Fruit fly (Drosophila melanogaster): ENCODE measurements around the gene JMJD7.

The JMJD7 gene

DNA sequence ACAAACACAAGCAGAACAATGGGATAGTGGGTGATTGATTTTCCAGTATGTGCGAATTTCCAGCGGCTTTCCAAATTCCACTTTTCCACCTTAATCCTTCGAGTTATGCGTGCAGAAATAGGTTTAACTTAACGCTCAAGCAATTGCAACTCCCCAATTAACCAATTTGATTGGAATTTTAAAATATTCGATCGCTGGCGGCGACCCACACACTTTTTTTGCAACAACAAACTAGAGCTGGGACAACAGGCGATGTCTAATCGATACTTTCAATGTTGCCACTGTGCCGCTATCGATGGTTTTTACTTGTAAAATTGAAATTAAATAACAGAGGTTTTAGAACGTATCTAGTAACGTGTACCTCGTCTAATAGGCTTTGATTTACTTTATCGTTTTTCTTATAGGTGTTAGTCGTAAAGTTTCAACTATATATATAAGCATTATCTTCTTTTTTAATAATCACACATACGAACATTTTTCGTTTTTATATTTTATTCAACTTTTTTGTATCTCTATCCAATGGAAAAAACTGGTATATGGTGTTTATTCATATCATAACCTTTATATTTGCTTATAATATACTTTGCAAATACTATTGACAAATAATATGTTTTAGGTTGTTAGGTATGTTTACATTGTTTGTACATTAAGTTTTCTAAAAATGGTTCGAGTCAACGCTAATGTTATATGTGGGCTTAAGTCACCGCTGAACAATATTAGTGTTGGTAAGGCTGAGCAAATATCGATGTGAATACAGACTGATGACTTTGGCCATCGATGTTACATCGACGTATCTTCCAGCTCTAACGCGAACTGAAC, 36.2 kb upstream of the JMJD7 start, which contains the start of the genes Abp1 and Tgi (continued):
- no peak for TF ChIP-seq CG9437 (GFP tag; optimal IDR thresholded peaks at IDR 0.05)
- no peak for TF ChIP-seq tgo (GFP tag; IDR thresholded peaks at IDR 0.05)
- TF ChIP-seq HLH4C (GFP tag; IDR thresholded peaks at IDR 0.05; ENCODE audit: partially characterized antibody), result peak; percentile 61
- no peak for TF ChIP-seq Asciz (GFP tag; optimal IDR thresholded peaks at IDR 0.05)
- no peak for TF ChIP-seq ATbp (GFP tag; optimal IDR thresholded peaks at IDR 0.05)
- TF ChIP-seq ap (GFP tag; IDR thresholded peaks at IDR 0.05), result no peak
- TF ChIP-seq ci (GFP tag; IDR thresholded peaks at IDR 0.05), result 0 out of 3 replicates have a peak, but pooled peaks have one; percentile 42
- TF ChIP-seq CG9797 (GFP tag; optimal IDR thresholded peaks at IDR 0.05), result no peak
- TF ChIP-seq pum (GFP tag; optimal IDR thresholded peaks at IDR 0.05), result peak; percentile 3
- TF ChIP-seq CG15601 (tag; optimal IDR thresholded peaks at IDR 0.05), result peak; percentile 49
- no peak for TF ChIP-seq CG10462 (GFP tag; optimal IDR thresholded peaks at IDR 0.05)
- TF ChIP-seq seq (GFP tag; IDR thresholded peaks at IDR 0.05), result no peak
- no peak for TF ChIP-seq CG16779 (GFP tag; IDR thresholded peaks at IDR 0.05)
- TF ChIP-seq Hr51 (GFP tag; optimal IDR thresholded peaks at IDR 0.05), result peak in 1 of 2 experiments; percentile 40
- no peak for TF ChIP-seq CG18262 (tag; optimal IDR thresholded peaks at IDR 0.05)
- peak; percentile 16; the same call in 1 of the 2 replicates for TF ChIP-seq CG31441 (GFP tag; IDR thresholded peaks at IDR 0.05)
- no peak for TF ChIP-seq emc (GFP tag; optimal IDR thresholded peaks at IDR 0.05)
- TF ChIP-seq cad (GFP tag; optimal IDR thresholded peaks at IDR 0.05), result no peak
- TF ChIP-seq CG15479 (GFP tag; optimal IDR thresholded peaks at IDR 0.05), result no peak
- no peak for TF ChIP-seq CG11696 (GFP tag; IDR thresholded peaks at IDR 0.05)
- TF ChIP-seq CG7372 (GFP tag; IDR thresholded peaks at IDR 0.05), result no peak
- TF ChIP-seq gt (GFP tag; IDR thresholded peaks at IDR 0.05), result no peak
- no peak for TF ChIP-seq CG10321 (GFP tag; IDR thresholded peaks at IDR 0.05)
- TF ChIP-seq CG10979 (tag; optimal IDR thresholded peaks at IDR 0.05), result no peak
- no peak for TF ChIP-seq schlank (tag; optimal IDR thresholded peaks at IDR 0.05)
- TF ChIP-seq CG11093 (GFP tag; IDR thresholded peaks at IDR 0.05), result no peak
- TF ChIP-seq psq (GFP tag; optimal IDR thresholded peaks at IDR 0.05), result no peak
- peak; percentile 27 to 67 for TF ChIP-seq dpn (GFP tag; optimal IDR thresholded peaks at IDR 0.05)
- no peak for TF ChIP-seq Chrac-16 (GFP tag; optimal IDR thresholded peaks at IDR 0.05)
- TF ChIP-seq bab2 (GFP tag; optimal IDR thresholded peaks at IDR 0.05), result peak; percentile 14
- no peak for TF ChIP-seq D (optimal IDR thresholded peaks at IDR 0.05)
- no peak for TF ChIP-seq D (GFP tag; optimal IDR thresholded peaks at IDR 0.05)
- TF ChIP-seq en (GFP tag; optimal IDR thresholded peaks at IDR 0.05), result no peak
- TF ChIP-seq CG13894 (tag; optimal IDR thresholded peaks at IDR 0.05), result peak; percentile 32
- TF ChIP-seq ase (GFP tag; IDR thresholded peaks at IDR 0.05), result no peak
- TF ChIP-seq CG8944 (GFP tag; optimal IDR thresholded peaks at IDR 0.05), result peak; percentile 8
- TF ChIP-seq CG42726 (GFP tag; IDR thresholded peaks at IDR 0.05; ENCODE audit: partially characterized antibody), result peak; percentile 93
- no peak for TF ChIP-seq C15 (GFP tag; IDR thresholded peaks at IDR 0.05)
- peak; percentile 66 for TF ChIP-seq CoRest (tag; optimal IDR thresholded peaks at IDR 0.05)
- no peak for TF ChIP-seq CG6765 (GFP tag; optimal IDR thresholded peaks at IDR 0.05)
- no peak for TF ChIP-seq tup (GFP tag; optimal IDR thresholded peaks at IDR 0.05)
- TF ChIP-seq CG18764 (GFP tag; optimal IDR thresholded peaks at IDR 0.05), result no peak
- TF ChIP-seq bowl (GFP tag; IDR thresholded peaks at IDR 0.05), result no peak
- no peak for TF ChIP-seq NK7.1 (GFP tag; optimal IDR thresholded peaks at IDR 0.05)
- peak; percentile 78 for TF ChIP-seq HmgZ (tag; optimal IDR thresholded peaks at IDR 0.05)
- no peak for TF ChIP-seq ara (GFP tag; IDR thresholded peaks at IDR 0.05)
- TF ChIP-seq dimm (GFP tag; IDR thresholded peaks at IDR 0.05), result no peak
- no peak for TF ChIP-seq CG6854 (GFP tag; optimal IDR thresholded peaks at IDR 0.05)
- no peak for TF ChIP-seq sens-2 (GFP tag; IDR thresholded peaks at IDR 0.05)
- peak; percentile 21 for TF ChIP-seq sug (tag; optimal IDR thresholded peaks at IDR 0.05)
- no peak for TF ChIP-seq Doc2 (GFP tag; IDR thresholded peaks at IDR 0.05)

Measured in whole organism, embryonic.